Worm (Caenorhabditis elegans): ENCODE results near the gene eif-2A.

ce11 chrII:10388041-10388706 lies 28.4 kb upstream of the eif-2A start:
- TF ChIP-seq pqm-1 (tag; optimal IDR thresholded peaks at IDR 0.05) (no peak), nhr-77 (tag; optimal IDR thresholded peaks at IDR 0.05) (no peak)
